Fruit fly (Drosophila melanogaster): ENCODE data around the gene mtd.
A peak's percentile ranks its signal among the peaks of the same experiment; 100 is the strongest.

mtd gene

dm6 chr3R:5264251-5265098 is 85.8 kb downstream of the mtd start (continued):
- no peak; the same call in 2 of the 3 replicates for TF ChIP-seq HLH4C (GFP tag; IDR thresholded peaks at IDR 0.05; ENCODE audit: partially characterized antibody)
- TF ChIP-seq prd (optimal IDR thresholded peaks at IDR 0.05), result no peak
- no peak for TF ChIP-seq prd (GFP tag; IDR thresholded peaks at IDR 0.05)
- TF ChIP-seq Adf1 (GFP tag; IDR thresholded peaks at IDR 0.05), result no peak; the same call in 1 of the 2 replicates
- TF ChIP-seq CG12659 (GFP tag; optimal IDR thresholded peaks at IDR 0.05), result peak; percentile 45
- no peak for TF ChIP-seq trem (tag; optimal IDR thresholded peaks at IDR 0.05)
- peak; percentile 32 for TF ChIP-seq CG12104 (GFP tag; optimal IDR thresholded peaks at IDR 0.05)
- no peak for TF ChIP-seq pnt (GFP tag; optimal IDR thresholded peaks at IDR 0.05)
- TF ChIP-seq pan (optimal IDR thresholded peaks at IDR 0.05), result no peak
- TF ChIP-seq pan (GFP tag; optimal IDR thresholded peaks at IDR 0.05 in 1 of 2, IDR thresholded peaks at IDR 0.05 in 1 of 2), result peak in 1 of 2 experiments; percentile 17
- peak; percentile 74 for TF ChIP-seq CG2678 (tag; optimal IDR thresholded peaks at IDR 0.05)
- peak; percentile 6 for TF ChIP-seq CG9817 (tag; optimal IDR thresholded peaks at IDR 0.05)
- no peak for TF ChIP-seq YL-1 (GFP tag; optimal IDR thresholded peaks at IDR 0.05)
- peak; percentile 61; the same call in 1 of the 2 replicates for TF ChIP-seq bbx (GFP tag; IDR thresholded peaks at IDR 0.05; ENCODE audit: partially characterized antibody)
- no peak for TF ChIP-seq CG2889 (GFP tag; IDR thresholded peaks at IDR 0.05)
- peak; percentile 84 to 87 for TF ChIP-seq Trl (optimal IDR thresholded peaks at IDR 0.05)
- peak; percentile 16 for TF ChIP-seq Trl (GFP tag; optimal IDR thresholded peaks at IDR 0.05)
- no peak for TF ChIP-seq jumu (GFP tag; optimal IDR thresholded peaks at IDR 0.05)
- peak; percentile 39 for TF ChIP-seq lilli (GFP tag; optimal IDR thresholded peaks at IDR 0.05)
- peak; percentile 61 for TF ChIP-seq CG2120 (GFP tag; optimal IDR thresholded peaks at IDR 0.05)
- no peak for TF ChIP-seq Dip2 (GFP tag; IDR thresholded peaks at IDR 0.05)
- no peak for TF ChIP-seq z (GFP tag; IDR thresholded peaks at IDR 0.05)
- TF ChIP-seq CG6175 (GFP tag; IDR thresholded peaks at IDR 0.05), result no peak
- TF ChIP-seq CG18599 (GFP tag; optimal IDR thresholded peaks at IDR 0.05), result peak; percentile 66
- no peak for TF ChIP-seq Kr (GFP tag; optimal IDR thresholded peaks at IDR 0.05)
- no peak for TF ChIP-seq tgo (GFP tag; IDR thresholded peaks at IDR 0.05)
- TF ChIP-seq CG10209 (GFP tag; optimal IDR thresholded peaks at IDR 0.05), result peak; percentile 37
- TF ChIP-seq sob (GFP tag; IDR thresholded peaks at IDR 0.05), result no peak
- TF ChIP-seq CG1233 (GFP tag; optimal IDR thresholded peaks at IDR 0.05), result peak; percentile 23
- peak; percentile 36 for TF ChIP-seq CG13624 (GFP tag; optimal IDR thresholded peaks at IDR 0.05)
- peak; percentile 14 for TF ChIP-seq disco-r (GFP tag; optimal IDR thresholded peaks at IDR 0.05)
- TF ChIP-seq Lpt (GFP tag; optimal IDR thresholded peaks at IDR 0.05), result no peak
- no peak for TF ChIP-seq TFAM (GFP tag; optimal IDR thresholded peaks at IDR 0.05)
- TF ChIP-seq CG33557 (GFP tag; optimal IDR thresholded peaks at IDR 0.05), result peak; percentile 37
- no peak for TF ChIP-seq CG12942 (GFP tag; optimal IDR thresholded peaks at IDR 0.05)
- TF ChIP-seq row (GFP tag; IDR thresholded peaks at IDR 0.05), result peak; percentile 96
- peak; percentile 33 for TF ChIP-seq mirr (GFP tag; optimal IDR thresholded peaks at IDR 0.05)
- 0 out of 3 replicates have a peak, but pooled peaks have one; percentile 37 for TF ChIP-seq Opbp (GFP tag; IDR thresholded peaks at IDR 0.05; ENCODE audit: partially characterized antibody)
- peak; percentile 49; the same call in 1 of the 2 replicates for TF ChIP-seq Rfx (GFP tag; IDR thresholded peaks at IDR 0.05)
- no peak for TF ChIP-seq pb (GFP tag; optimal IDR thresholded peaks at IDR 0.05)
- TF ChIP-seq Oli (tag; optimal IDR thresholded peaks at IDR 0.05), result peak; percentile 45
- TF ChIP-seq NC2α (GFP tag; optimal IDR thresholded peaks at IDR 0.05), result peak; percentile 49
- no peak for TF ChIP-seq fd102C (GFP tag; optimal IDR thresholded peaks at IDR 0.05)
- TF ChIP-seq CG6254 (GFP tag; optimal IDR thresholded peaks at IDR 0.05), result no peak
- TF ChIP-seq Tbp (GFP tag; optimal IDR thresholded peaks at IDR 0.05), result no peak
- no peak for TF ChIP-seq pros (GFP tag; optimal IDR thresholded peaks at IDR 0.05)
- no peak for TF ChIP-seq tin (GFP tag; optimal IDR thresholded peaks at IDR 0.05)
- no peak for TF ChIP-seq Hr3 (GFP tag; optimal IDR thresholded peaks at IDR 0.05)
- no peak for TF ChIP-seq zen (tag; optimal IDR thresholded peaks at IDR 0.05)
- peak; percentile 23 for TF ChIP-seq CG10979 (tag; optimal IDR thresholded peaks at IDR 0.05)

Measured in whole organism, embryonic.